Fruit fly (Drosophila melanogaster) Kc167 (cell line): ENCODE data around the gene CG5157.

Source experiments
- Myc ChIP-seq: fragments of >200 bp; optimal IDR thresholded peaks from 2 replicates; lab custom pipeline; 2017; ENCODE audit warnings: missing external identifiers
- Sin3A ChIP-seq: fragments of >200 bp; optimal IDR thresholded peaks from 2 replicates; lab custom pipeline; 2018; ENCODE audit warnings: missing external identifiers
- h ChIP-seq: fragments of >200 bp; optimal IDR thresholded peaks from 3 replicates; lab custom pipeline; 2018; ENCODE audit warnings: missing external identifiers
- insv ChIP-seq: fragments of >200 bp; optimal IDR thresholded peaks from 3 replicates; lab custom pipeline; 2018; ENCODE audit warnings: missing external identifiers
- psq ChIP-seq: fragments of >200 bp; optimal IDR thresholded peaks from 2 replicates; lab custom pipeline; 2017; ENCODE audit warnings: missing external identifiers
- ttk ChIP-seq: sonication (Bioruptor generic); optimal IDR thresholded peaks from 2 replicates; lab custom pipeline; 2017; ENCODE audit warnings: missing external identifiers

DNA sequence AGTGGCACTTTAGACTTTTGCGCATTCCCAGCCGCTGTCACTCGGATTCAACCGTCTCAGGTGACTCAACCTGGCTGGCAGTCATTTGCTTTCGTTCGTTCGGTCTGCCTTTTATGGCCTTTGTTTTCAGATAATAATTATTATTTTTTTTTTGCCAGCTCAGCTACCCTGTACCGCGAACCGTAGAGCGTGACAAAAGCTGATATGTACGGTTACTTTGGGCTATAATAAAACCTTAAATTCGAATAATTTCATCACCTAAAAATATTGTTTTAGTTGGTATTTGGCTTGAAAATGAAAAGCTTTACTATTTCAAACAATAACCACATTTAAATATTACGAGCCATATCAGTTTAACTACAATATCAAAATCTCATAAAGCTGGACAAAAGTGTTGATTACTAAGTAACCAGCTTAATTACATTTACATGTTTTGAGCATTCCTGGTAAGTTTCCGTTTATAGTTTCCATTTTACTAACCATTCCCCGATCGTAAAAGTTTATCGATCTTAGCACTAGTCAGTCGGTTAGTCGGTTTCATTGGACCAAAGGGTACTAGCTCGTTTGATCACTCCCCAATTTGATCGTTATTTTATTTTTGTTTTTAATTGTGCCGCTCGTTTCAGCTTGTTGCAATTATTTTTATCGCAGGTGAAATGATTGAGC, 13.3 kb upstream of the CG5157 start:
- TF ChIP-seq ttk (lab: Kevin White, UChicago) (no peak), Myc (no peak), Sin3A (lab: Kevin White, UChicago) (no peak), h (lab: Kevin White, UChicago) (no peak), psq (no peak), insv (lab: Kevin White, UChicago) (no peak)
